Fruit fly (Drosophila melanogaster) whole organism, pupa: ENCODE data around the gene msl-3.

ENCODE experiments used
- CG10348 ChIP-seq: fragments of 200-800 bp; sonication (Bioruptor generic); IDR thresholded peaks from 2 replicates; pipeline ENCODE4 v1.3.6; 2022; ENCODE audit warnings: missing biosample characterization, missing genetic modification characterization
- CG12605 ChIP-seq: fragments of 200-800 bp; sonication (Bioruptor generic); IDR thresholded peaks from 2 replicates; pipeline ENCODE4 v1.3.6; 2022; ENCODE audit warnings: missing biosample characterization, missing genetic modification characterization
- CG13204 ChIP-seq: fragments of 200-800 bp; sonication (Bioruptor generic); optimal IDR thresholded peaks from 2 replicates; lab custom pipeline; 2018; ENCODE audit warnings: missing biosample characterization, mild to moderate bottlenecking, missing genetic modification characterization, moderate library complexity
- CG14655 ChIP-seq: fragments of 200-800 bp; sonication (Bioruptor generic); optimal IDR thresholded peaks from 3 replicates; lab custom pipeline; 2017; ENCODE audit warnings: mild to moderate bottlenecking, missing biosample characterization, missing genetic modification reagents, missing genetic modification characterization
- CG15710 ChIP-seq: fragments of 200-800 bp; sonication (Bioruptor generic); optimal IDR thresholded peaks from 2 replicates; lab custom pipeline; 2018; ENCODE audit warnings: missing biosample characterization, mild to moderate bottlenecking, missing genetic modification characterization, moderate library complexity
- CG17806 ChIP-seq: fragments of 200-800 bp; sonication (Bioruptor generic); optimal IDR thresholded peaks from 2 replicates; lab custom pipeline; 2018; ENCODE audit warnings: missing biosample characterization, mild to moderate bottlenecking, missing genetic modification characterization, moderate library complexity
- CG32121 ChIP-seq: fragments of 200-800 bp; sonication (Bioruptor generic); IDR thresholded peaks from 2 replicates; pipeline ENCODE4 v1.3.6; 2022; ENCODE audit warnings: missing biosample characterization, missing genetic modification characterization
- CG34367 ChIP-seq: fragments of 200-800 bp; sonication (Bioruptor generic); optimal IDR thresholded peaks from 2 replicates; lab custom pipeline; 2018; ENCODE audit warnings: missing biosample characterization, mild to moderate bottlenecking, missing genetic modification characterization
- CG4496 ChIP-seq: fragments of 200-800 bp; sonication (Bioruptor generic); IDR thresholded peaks from 3 replicates; pipeline ENCODE4 v1.3.6; 2022; ENCODE audit warnings: missing biosample characterization, missing genetic modification characterization
- CG8159 ChIP-seq: fragments of 200-800 bp; sonication (Bioruptor generic); optimal IDR thresholded peaks from 3 replicates; lab custom pipeline; 2018; ENCODE audit warnings: missing biosample characterization, mild to moderate bottlenecking, missing genetic modification characterization, moderate library complexity
- CG8301 ChIP-seq: fragments of 200-800 bp; sonication (Bioruptor generic); optimal IDR thresholded peaks from 2 replicates; lab custom pipeline; 2018; ENCODE audit warnings: missing biosample characterization, mild to moderate bottlenecking, missing genetic modification characterization
- CG9948 ChIP-seq: fragments of 200-800 bp; sonication (Bioruptor generic); optimal IDR thresholded peaks from 2 replicates; lab custom pipeline; 2018; ENCODE audit warnings: missing biosample characterization, mild to moderate bottlenecking, missing genetic modification characterization, moderate library complexity
- D1 ChIP-seq: fragments of 200-800 bp; sonication (Bioruptor generic); optimal IDR thresholded peaks from 2 replicates; lab custom pipeline; 2018; ENCODE audit warnings: missing biosample characterization, mild to moderate bottlenecking, missing genetic modification characterization, moderate library complexity
- EcR ChIP-seq: fragments of 200-800 bp; sonication (Bioruptor generic); optimal IDR thresholded peaks from 3 replicates; lab custom pipeline; 2019; ENCODE audit warnings: missing biosample characterization, missing genetic modification characterization, mild to moderate bottlenecking, moderate library complexity, missing genetic modification reagents
- Ets98B ChIP-seq: fragments of 200-800 bp; sonication (Bioruptor generic); IDR thresholded peaks from 2 replicates; pipeline ENCODE4 v1.3.6; 2022; ENCODE audit warnings: missing biosample characterization, missing genetic modification characterization
- Pif1A ChIP-seq: fragments of 200-800 bp; sonication (Bioruptor generic); optimal IDR thresholded peaks from 3 replicates; lab custom pipeline; 2016; ENCODE audit warnings: missing biosample characterization, missing genetic modification characterization
- Pif1B ChIP-seq: fragments of 200-800 bp; sonication (Bioruptor generic); optimal IDR thresholded peaks from 3 replicates; lab custom pipeline; 2016; ENCODE audit warnings: missing biosample characterization, missing genetic modification characterization
- Snoo ChIP-seq: fragments of 200-800 bp; sonication (Bioruptor generic); optimal IDR thresholded peaks from 3 replicates; lab custom pipeline; 2017; ENCODE audit warnings: missing biosample characterization, mild to moderate bottlenecking, missing genetic modification characterization, inconsistent platforms
- fd96Ca ChIP-seq: fragments of 200-800 bp; sonication (Bioruptor generic); IDR thresholded peaks from 3 replicates; pipeline ENCODE4 v1.3.6; 2022; ENCODE audit warnings: missing biosample characterization, missing genetic modification characterization
- gl ChIP-seq: fragments of 200-800 bp; sonication (Bioruptor generic); optimal IDR thresholded peaks from 2 replicates; lab custom pipeline; 2018; ENCODE audit warnings: missing biosample characterization, mild to moderate bottlenecking, missing genetic modification characterization
- rn ChIP-seq: fragments of 200-800 bp; sonication (Bioruptor generic); IDR thresholded peaks from 2 replicates; pipeline ENCODE4 v1.3.6; 2022; ENCODE audit warnings: missing biosample characterization, missing genetic modification characterization

msl-3 gene

dm6 chr3L:7125289-7125955 lies at the start of gene msl-3, which contains the start of gene BBS1:
Gene msl-3, minus strand, starts transcription at chr3L:7125533.
Gene BBS1, plus strand, starts transcription at chr3L:7125905.
- TF ChIP-seq CG15710 (no peak), CG4496 (no peak), CG8301 (tag; lab: Kevin White, UChicago) (no peak), CG14655 (GFP tag; lab: Kevin White, UChicago) (no peak), Pif1B (GFP tag; lab: Kevin White, UChicago) (no peak), Snoo (no peak), gl (tag; lab: Kevin White, UChicago) (no peak), CG34367 (no peak), EcR (GFP tag; lab: Kevin White, UChicago) (no peak), CG9948 (tag; lab: Kevin White, UChicago) (no peak), CG17806 (no peak), Ets98B (GFP tag; lab: Robert Waterston, UW) (no peak), rn (GFP tag; lab: Robert Waterston, UW) (no peak), CG13204 (GFP tag; lab: Kevin White, UChicago) (no peak), CG12605 (no peak), D1 (tag; lab: Kevin White, UChicago) (no peak), CG8159 (tag; lab: Kevin White, UChicago) (no peak)

DNA sequence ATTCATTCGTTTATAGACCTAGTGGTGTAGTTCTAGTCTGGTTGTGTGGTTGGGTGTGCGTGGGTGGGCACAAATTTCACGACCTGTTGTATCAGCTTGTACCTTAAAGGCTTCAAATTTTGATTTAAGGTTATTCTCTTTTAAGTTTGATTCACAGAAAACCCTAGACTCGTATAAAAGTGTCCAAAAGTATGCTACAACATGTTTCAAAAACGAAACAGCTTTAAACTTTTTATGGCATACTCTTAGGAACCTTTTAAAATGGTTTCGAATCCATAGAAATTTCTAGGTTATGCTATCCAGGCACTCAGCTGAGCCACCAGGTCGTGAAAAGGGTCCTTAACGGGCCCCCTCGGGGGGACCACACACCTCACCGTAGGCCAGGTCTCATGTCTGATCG lies 36.6 kb upstream of the msl-3 start:
- no peak for TF ChIP-seq CG15710
- no peak for TF ChIP-seq CG4496
- TF ChIP-seq CG9948 (tag; lab: Kevin White, UChicago), result no peak
- TF ChIP-seq CG13204 (GFP tag; lab: Kevin White, UChicago), result no peak
- no peak for TF ChIP-seq CG32121 (GFP tag; lab: Robert Waterston, UW)
- TF ChIP-seq CG10348 (GFP tag; lab: Robert Waterston, UW), result no peak
- TF ChIP-seq gl (tag; lab: Kevin White, UChicago), result no peak
- no peak for TF ChIP-seq fd96Ca (GFP tag; lab: Robert Waterston, UW)
- no peak for TF ChIP-seq Snoo
- no peak for TF ChIP-seq Ets98B (GFP tag; lab: Robert Waterston, UW)
- no peak for TF ChIP-seq Pif1A (GFP tag; lab: Kevin White, UChicago)
- no peak for TF ChIP-seq CG8159 (tag; lab: Kevin White, UChicago)
- no peak for TF ChIP-seq CG17806
- no peak for TF ChIP-seq D1 (tag; lab: Kevin White, UChicago)
- no peak for TF ChIP-seq CG8301 (tag; lab: Kevin White, UChicago)
- no peak for TF ChIP-seq CG14655 (GFP tag; lab: Kevin White, UChicago)
- no peak for TF ChIP-seq Pif1B (GFP tag; lab: Kevin White, UChicago)

- TF ChIP-seq CG9948 (tag; lab: Kevin White, UChicago), result no peak
- no peak for TF ChIP-seq EcR (GFP tag; lab: Kevin White, UChicago)
- TF ChIP-seq CG32121 (GFP tag; lab: Robert Waterston, UW), result no peak
- TF ChIP-seq CG15710, result no peak
- TF ChIP-seq CG8301 (tag; lab: Kevin White, UChicago), result no peak
- no peak for TF ChIP-seq gl (tag; lab: Kevin White, UChicago)
- no peak for TF ChIP-seq Pif1A (GFP tag; lab: Kevin White, UChicago)
- TF ChIP-seq Snoo, result no peak
Observed at dm6 chr3L:7161310-7161709, 36.0 kb upstream of the msl-3 start.

dm6 chr3L:7157713-7158112 lies 32.4 kb upstream of the msl-3 start, which contains the start of gene CG8620:
Gene CG8620, plus strand, starts transcription at chr3L:7158099.
- TF ChIP-seq CG15710 (no peak), CG8159 (tag; lab: Kevin White, UChicago) (no peak), EcR (GFP tag; lab: Kevin White, UChicago) (no peak), CG13204 (GFP tag; lab: Kevin White, UChicago) (no peak), D1 (tag; lab: Kevin White, UChicago) (no peak), Pif1A (GFP tag; lab: Kevin White, UChicago) (no peak), CG10348 (GFP tag; lab: Robert Waterston, UW) (no peak), Ets98B (GFP tag; lab: Robert Waterston, UW) (no peak), Pif1B (GFP tag; lab: Kevin White, UChicago) (no peak), CG8301 (tag; lab: Kevin White, UChicago) (no peak), fd96Ca (GFP tag; lab: Robert Waterston, UW) (no peak), CG14655 (GFP tag; lab: Kevin White, UChicago) (no peak), CG32121 (GFP tag; lab: Robert Waterston, UW) (no peak)

dm6 chr3L:7156890-7157289 lies 31.6 kb upstream of the msl-3 start, which contains the start of gene corn:
Gene corn, minus strand, starts transcription at chr3L:7157073.
- TF ChIP-seq CG9948 (tag; lab: Kevin White, UChicago), result no peak
- no peak for TF ChIP-seq CG8301 (tag; lab: Kevin White, UChicago)
- TF ChIP-seq CG12605, result no peak
- TF ChIP-seq Pif1B (GFP tag; lab: Kevin White, UChicago), result peak; percentile 41
- no peak for TF ChIP-seq CG14655 (GFP tag; lab: Kevin White, UChicago)
- no peak for TF ChIP-seq CG34367
- TF ChIP-seq CG15710, result no peak
- no peak for TF ChIP-seq CG17806
- TF ChIP-seq D1 (tag; lab: Kevin White, UChicago), result no peak
- TF ChIP-seq EcR (GFP tag; lab: Kevin White, UChicago), result no peak
- peak; percentile 20 for TF ChIP-seq Pif1A (GFP tag; lab: Kevin White, UChicago)
- peak; percentile 31; the same call in 1 of the 3 replicates for TF ChIP-seq CG4496
- TF ChIP-seq CG32121 (GFP tag; lab: Robert Waterston, UW), result no peak
- TF ChIP-seq gl (tag; lab: Kevin White, UChicago), result no peak
- TF ChIP-seq CG8159 (tag; lab: Kevin White, UChicago), result no peak
- TF ChIP-seq fd96Ca (GFP tag; lab: Robert Waterston, UW), result no peak
- no peak for TF ChIP-seq rn (GFP tag; lab: Robert Waterston, UW)
- no peak for TF ChIP-seq CG10348 (GFP tag; lab: Robert Waterston, UW)
- no peak for TF ChIP-seq Snoo
- TF ChIP-seq Ets98B (GFP tag; lab: Robert Waterston, UW), result no peak; the same call in 1 of the 2 replicates
- TF ChIP-seq CG13204 (GFP tag; lab: Kevin White, UChicago), result no peak
- TF ChIP-seq, all 21 proteins: peak for 3
